Worm (Caenorhabditis elegans) whole organism, L1 larva: ENCODE results near the gene lsm-8.

Experiments
- egl-13 ChIP-seq: sonication (generic microtip); optimal IDR thresholded peaks from 2 replicates; lab custom pipeline; 2016; ENCODE audit warnings: missing genotype, missing genetic modification reagents, missing genetic modification characterization, missing compliant biosample characterization
- lin-14 ChIP-seq: fragments of 200-800 bp; sonication (Bioruptor generic); optimal IDR thresholded peaks from 2 replicates; lab custom pipeline; 2018; ENCODE audit warnings: mild to moderate bottlenecking, missing genetic modification characterization, moderate library complexity, missing compliant biosample characterization
- nhr-11 ChIP-seq: fragments of 150-350 bp; optimal IDR thresholded peaks from 2 replicates; lab custom pipeline; 2014; ENCODE audit warnings: missing biosample characterization, missing genetic modification characterization
- nhr-76 ChIP-seq: sonication (generic microtip); optimal IDR thresholded peaks from 2 replicates; lab custom pipeline; 2017; ENCODE audit warnings: missing biosample characterization, missing genetic modification characterization
- rnt-1 ChIP-seq: sonication (generic microtip); optimal IDR thresholded peaks from 2 replicates; lab custom pipeline; 2016; ENCODE audit warnings: mild to moderate bottlenecking, missing genetic modification characterization, moderate library complexity, missing compliant biosample characterization
- unc-62 ChIP-seq: fragments of 150-350 bp; optimal IDR thresholded peaks from 2 replicates; lab custom pipeline; 2014; ENCODE audit warnings: missing biosample characterization, missing genetic modification reagents, missing genetic modification characterization

DNA sequence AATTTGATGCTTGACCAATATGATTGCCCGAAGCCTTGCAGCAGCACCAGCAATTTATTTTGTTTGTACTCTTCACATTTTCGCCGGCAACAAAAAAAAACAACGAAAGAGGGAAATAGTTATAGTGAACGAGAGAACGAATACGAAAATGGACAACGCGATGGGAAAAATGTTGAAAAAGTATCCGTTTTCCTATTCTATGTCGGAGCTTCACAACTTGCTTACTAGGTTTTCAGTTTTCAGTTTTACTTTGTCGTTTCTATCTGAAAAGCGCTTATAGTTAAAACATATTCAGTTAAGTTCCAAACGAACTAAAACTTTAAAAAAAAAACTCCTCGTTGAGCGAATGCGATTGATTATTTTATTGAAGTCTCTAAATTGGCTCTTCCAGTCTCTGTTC lies 1.9 kb downstream of the lsm-8 start:
- TF ChIP-seq unc-62 (GFP tag; lab: Kevin White, UChicago): no peak
- TF ChIP-seq nhr-11: no peak
- TF ChIP-seq rnt-1 (tag; lab: Kevin White, UChicago): no peak
- TF ChIP-seq nhr-76 (tag; lab: Kevin White, UChicago): no peak
- no peak for TF ChIP-seq egl-13
- no peak for TF ChIP-seq lin-14 (GFP tag; lab: Kevin White, UChicago)
